Worm (Caenorhabditis elegans) whole organism, L1 larva: ENCODE results near the gene C44H4.6.

Experiments
- C04F5.9 ChIP-seq: sonication (generic microtip); optimal IDR thresholded peaks from 2 replicates; lab custom pipeline; 2016; ENCODE audit warnings: missing genetic modification characterization, missing compliant biosample characterization
- C16A3.4 ChIP-seq: fragments of 150-350 bp; optimal IDR thresholded peaks from 2 replicates; lab custom pipeline; 2014; ENCODE audit warnings: missing biosample characterization, missing genetic modification characterization
- C34B4.2 ChIP-seq: sonication (generic microtip); optimal IDR thresholded peaks from 2 replicates; lab custom pipeline; 2017; ENCODE audit warnings: mild to moderate bottlenecking, missing genetic modification characterization, missing compliant biosample characterization
- aha-1 ChIP-seq: fragments of 150-350 bp; optimal IDR thresholded peaks from 2 replicates; lab custom pipeline; 2014; ENCODE audit warnings: missing biosample characterization, missing genetic modification characterization
- blmp-1 ChIP-seq: fragments of 150-350 bp; optimal IDR thresholded peaks from 2 replicates; lab custom pipeline; 2014; ENCODE audit warnings: missing biosample characterization, missing genetic modification characterization
- ceh-8 ChIP-seq: fragments of 200-800 bp; sonication (Bioruptor generic); optimal IDR thresholded peaks from 2 replicates; lab custom pipeline; 2018; ENCODE audit warnings: mild to moderate bottlenecking, missing genetic modification characterization, moderate library complexity, missing compliant biosample characterization
- ceh-88 ChIP-seq: fragments of 200-800 bp; sonication (Bioruptor generic); IDR thresholded peaks from 2 replicates; pipeline ENCODE4 v1.3.6; 2022; ENCODE audit warnings: missing genetic modification characterization, missing compliant biosample characterization
- ceh-90 ChIP-seq: sonication (generic microtip); optimal IDR thresholded peaks from 2 replicates; lab custom pipeline; 2016; ENCODE audit warnings: missing genetic modification characterization, missing compliant biosample characterization
- dpl-1 ChIP-seq, 3 experiments: fragments of 150-350 bp in 2 of 3; sonication (generic microtip) in 1 of 3; optimal IDR thresholded peaks; 2 replicates each; lab custom pipeline; 2014 to 2017; ENCODE audit warnings: missing biosample characterization in 3 of 3, missing genetic modification characterization in 3 of 3, missing genetic modification reagents in 3 of 3
- dsc-1 ChIP-seq: sonication (generic microtip); optimal IDR thresholded peaks from 2 replicates; lab custom pipeline; 2016; ENCODE audit warnings: mild to moderate bottlenecking, missing genetic modification characterization, missing compliant biosample characterization
- efl-3 ChIP-seq: fragments of 200-800 bp; sonication (Bioruptor generic); optimal IDR thresholded peaks from 2 replicates; lab custom pipeline; 2018; ENCODE audit warnings: mild to moderate bottlenecking, missing genetic modification characterization, missing compliant biosample characterization
- elt-2 ChIP-seq: sonication (generic microtip); optimal IDR thresholded peaks from 2 replicates; lab custom pipeline; 2016; ENCODE audit warnings: missing genetic modification characterization, mild to moderate bottlenecking, inconsistent platforms, missing compliant biosample characterization, missing genetic modification reagents
- fkh-10 ChIP-seq: sonication (generic microtip); optimal IDR thresholded peaks from 2 replicates; lab custom pipeline; 2017; ENCODE audit warnings: missing biosample characterization, missing genetic modification reagents, missing genetic modification characterization
- fkh-4 ChIP-seq: sonication (generic microtip); optimal IDR thresholded peaks from 2 replicates; lab custom pipeline; 2016; ENCODE audit warnings: missing compliant biosample characterization, missing genetic modification characterization, borderline replicate concordance
- grh-1 ChIP-seq: fragments of 200-800 bp; sonication (Bioruptor generic); IDR thresholded peaks from 2 replicates; pipeline ENCODE4 v1.3.6; 2022; ENCODE audit warnings: missing genetic modification reagents, missing genetic modification characterization, missing compliant biosample characterization
- jun-1 ChIP-seq: fragments of 150-350 bp; optimal IDR thresholded peaks from 2 replicates; lab custom pipeline; 2014; ENCODE audit warnings: missing biosample characterization, missing genetic modification reagents, missing genetic modification characterization
- lin-13 ChIP-seq: fragments of 150-350 bp; optimal IDR thresholded peaks from 2 replicates; lab custom pipeline; 2014; ENCODE audit warnings: missing biosample characterization, missing genetic modification reagents, missing genetic modification characterization
- lin-14 ChIP-seq: fragments of 200-800 bp; sonication (Bioruptor generic); optimal IDR thresholded peaks from 2 replicates; lab custom pipeline; 2018; ENCODE audit warnings: mild to moderate bottlenecking, missing genetic modification characterization, moderate library complexity, missing compliant biosample characterization
- lin-15B ChIP-seq: fragments of 150-350 bp; sonication (generic microtip); optimal IDR thresholded peaks from 3 replicates; lab custom pipeline; 2014; ENCODE audit warnings: missing biosample characterization, missing genetic modification characterization
- lin-39 ChIP-seq: fragments of 150-350 bp; optimal IDR thresholded peaks from 2 replicates; lab custom pipeline; 2014; ENCODE audit warnings: missing biosample characterization, missing genetic modification reagents, missing genetic modification characterization
- lir-3 ChIP-seq: sonication (generic microtip); optimal IDR thresholded peaks from 2 replicates; lab custom pipeline; 2016; ENCODE audit warnings: mild to moderate bottlenecking, missing genetic modification characterization, moderate library complexity, missing compliant biosample characterization; ENCODE audit not compliant: poor library complexity
- mdl-1 ChIP-seq, 2 experiments: fragments of 150-350 bp; optimal IDR thresholded peaks; 2 replicates each; lab custom pipeline; 2014 to 2017; ENCODE audit warnings: missing biosample characterization in 2 of 2, missing genetic modification characterization in 2 of 2, inconsistent platforms in 1 of 2
- mef-2 ChIP-seq: fragments of 150-350 bp; optimal IDR thresholded peaks from 2 replicates; lab custom pipeline; 2014; ENCODE audit warnings: missing biosample characterization, missing genetic modification characterization
- nhr-12 ChIP-seq: sonication (generic microtip); optimal IDR thresholded peaks from 2 replicates; lab custom pipeline; 2017; ENCODE audit warnings: missing biosample characterization, missing genetic modification characterization
- nhr-19 ChIP-seq: fragments of 200-800 bp; sonication (Bioruptor generic); conservative IDR thresholded peaks from 2 replicates; pipeline ENCODE4 v1.3.6; 2022; ENCODE audit warnings: missing genetic modification characterization, missing compliant biosample characterization
- nhr-20 ChIP-seq: sonication (generic microtip); optimal IDR thresholded peaks from 2 replicates; lab custom pipeline; 2016; ENCODE audit warnings: mild to moderate bottlenecking, missing genetic modification characterization, missing compliant biosample characterization
- nhr-237 ChIP-seq: fragments of 150-350 bp; optimal IDR thresholded peaks from 2 replicates; lab custom pipeline; 2014; ENCODE audit warnings: missing biosample characterization, missing genetic modification characterization
- nhr-28 ChIP-seq: fragments of 150-350 bp; optimal IDR thresholded peaks from 2 replicates; lab custom pipeline; 2014; ENCODE audit warnings: missing biosample characterization, missing genetic modification characterization
- nhr-71 ChIP-seq: sonication (generic microtip); optimal IDR thresholded peaks from 2 replicates; lab custom pipeline; 2016; ENCODE audit warnings: mild to moderate bottlenecking, missing genetic modification characterization, moderate library complexity, missing compliant biosample characterization
- nhr-76 ChIP-seq: sonication (generic microtip); optimal IDR thresholded peaks from 2 replicates; lab custom pipeline; 2017; ENCODE audit warnings: missing biosample characterization, missing genetic modification characterization
- nhr-84 ChIP-seq: sonication (generic microtip); optimal IDR thresholded peaks from 2 replicates; lab custom pipeline; 2017; ENCODE audit warnings: missing biosample characterization, missing genetic modification characterization
- nhr-85 ChIP-seq: sonication (generic microtip); peaks from one replicate; lab custom pipeline; 2016; ENCODE audit warnings: missing genetic modification characterization, inconsistent platforms, missing compliant biosample characterization
- nhr-90 ChIP-seq: sonication (generic microtip); optimal IDR thresholded peaks from 2 replicates; lab custom pipeline; 2016; ENCODE audit warnings: mild to moderate bottlenecking, missing genetic modification characterization, missing compliant biosample characterization; ENCODE audit not compliant: poor library complexity
- pqm-1 ChIP-seq: sonication (generic microtip); optimal IDR thresholded peaks from 3 replicates; lab custom pipeline; 2017; ENCODE audit warnings: missing biosample characterization, missing genetic modification characterization
- rnt-1 ChIP-seq: sonication (generic microtip); optimal IDR thresholded peaks from 2 replicates; lab custom pipeline; 2016; ENCODE audit warnings: mild to moderate bottlenecking, missing genetic modification characterization, moderate library complexity, missing compliant biosample characterization
- snpc-4 ChIP-seq: fragments of 150-350 bp; optimal IDR thresholded peaks from 2 replicates; lab custom pipeline; 2014; ENCODE audit warnings: missing biosample characterization, missing genetic modification characterization
- snu-23 ChIP-seq: sonication (generic microtip); optimal IDR thresholded peaks from 2 replicates; lab custom pipeline; 2016; ENCODE audit warnings: missing genetic modification characterization, missing compliant biosample characterization
- sptf-1 ChIP-seq: fragments of 150-350 bp; optimal IDR thresholded peaks from 2 replicates; lab custom pipeline; 2014; ENCODE audit warnings: missing biosample characterization, missing genetic modification characterization
- tbx-2 ChIP-seq: sonication (generic microtip); optimal IDR thresholded peaks from 2 replicates; lab custom pipeline; 2016; ENCODE audit warnings: missing genetic modification characterization, missing compliant biosample characterization
- tlp-1 ChIP-seq: fragments of 150-350 bp; optimal IDR thresholded peaks from 2 replicates; lab custom pipeline; 2014; ENCODE audit warnings: missing biosample characterization, missing genetic modification characterization
- unc-130 ChIP-seq: fragments of 150-350 bp; optimal IDR thresholded peaks from 2 replicates; lab custom pipeline; 2017; ENCODE audit warnings: missing biosample characterization, missing genetic modification characterization, inconsistent platforms
- unc-30 ChIP-seq: sonication (generic microtip); optimal IDR thresholded peaks from 2 replicates; lab custom pipeline; 2017; ENCODE audit warnings: missing biosample characterization, missing genetic modification characterization
- unc-98 ChIP-seq: fragments of 200-800 bp; sonication (Bioruptor generic); IDR thresholded peaks from 2 replicates; pipeline ENCODE4 v1.3.6; 2022; ENCODE audit warnings: missing genetic modification characterization, missing compliant biosample characterization
- zag-1 ChIP-seq: fragments of 150-350 bp; optimal IDR thresholded peaks from 2 replicates; lab custom pipeline; 2014; ENCODE audit warnings: missing biosample characterization, missing genetic modification characterization
- ztf-11 ChIP-seq, 2 experiments: sonication (generic microtip); optimal IDR thresholded peaks; 2 replicates each; lab custom pipeline; 2016 to 2017; ENCODE audit warnings: missing genetic modification characterization in 2 of 2, missing biosample characterization in 1 of 2, missing compliant biosample characterization in 1 of 2
- ztf-4 ChIP-seq: fragments of 150-350 bp; optimal IDR thresholded peaks from 2 replicates; lab custom pipeline; 2014; ENCODE audit warnings: missing biosample characterization, missing genetic modification characterization

The C44H4.6 gene

ce11 chrX:14572419-14572818, 26.7 kb downstream of the C44H4.6 start, which contains the start of gene lron-1:
Gene lron-1, plus strand, starts transcription at chrX:14572719.
- TF ChIP-seq ceh-8 (GFP tag; lab: Kevin White, UChicago) (no peak), unc-30 (tag; lab: Kevin White, UChicago) (no peak), lin-15B (tag; lab: Kevin White, UChicago) (no peak), tlp-1 (tag; lab: Kevin White, UChicago) (no peak), nhr-19 (GFP tag; lab: Robert Waterston, UW) (no peak)

DNA sequence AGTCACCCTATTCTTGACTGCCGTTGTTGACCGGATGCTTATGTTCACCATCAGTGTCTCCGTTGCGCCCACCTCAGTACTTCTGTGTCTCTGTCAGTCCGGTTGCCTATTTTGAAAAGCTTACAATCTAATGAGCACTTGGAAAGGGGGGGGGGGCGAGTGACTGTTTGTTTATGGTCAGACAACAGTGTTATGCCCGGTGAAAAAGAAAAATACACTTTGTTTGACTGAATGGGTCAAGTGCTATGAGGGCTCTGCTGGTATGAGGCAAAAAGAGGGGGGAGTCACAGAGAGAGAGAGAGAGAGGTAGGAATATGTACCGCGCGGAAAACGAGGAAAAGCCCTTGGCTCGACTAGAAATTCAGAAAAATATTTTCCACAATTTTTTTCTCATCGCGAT, 27.9 kb downstream of the C44H4.6 start:
- TF ChIP-seq elt-2 (tag; lab: Kevin White, UChicago), result no peak
- TF ChIP-seq nhr-90 (tag; lab: Kevin White, UChicago), result no peak
- TF ChIP-seq lin-15B (tag; lab: Kevin White, UChicago), result no peak
- no peak for TF ChIP-seq C34B4.2 (tag; lab: Kevin White, UChicago)
- no peak for TF ChIP-seq unc-98 (GFP tag; lab: Robert Waterston, UW)
- no peak for TF ChIP-seq nhr-28 (tag; lab: Kevin White, UChicago)
- TF ChIP-seq unc-130 (tag; lab: Kevin White, UChicago), result no peak
- TF ChIP-seq pqm-1 (tag; lab: Kevin White, UChicago), result no peak

DNA sequence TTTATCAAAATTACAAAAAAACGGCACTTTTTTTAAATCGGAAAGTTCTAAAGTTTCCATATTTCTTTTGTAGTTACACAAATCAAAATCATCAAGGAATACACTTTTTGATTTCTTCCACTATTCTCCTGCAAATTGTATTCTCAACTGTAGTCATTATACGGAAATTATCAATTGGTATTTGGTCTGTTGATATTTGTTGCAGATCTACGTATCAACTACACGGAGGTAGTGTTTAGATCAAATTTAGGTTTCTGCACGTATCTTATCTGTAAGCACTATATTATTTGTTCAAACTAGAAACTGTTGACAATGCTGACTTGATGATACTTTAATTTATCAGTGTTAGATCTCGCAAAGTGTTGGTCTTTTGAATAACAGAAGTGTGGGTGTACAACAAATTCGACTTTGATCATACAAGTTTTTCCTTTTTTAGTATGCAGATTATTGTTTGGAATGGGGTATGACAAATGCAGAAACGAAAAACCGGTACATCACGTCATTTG, 30.8 kb downstream of the C44H4.6 start:
- TF ChIP-seq dsc-1 (tag; lab: Kevin White, UChicago), result no peak
- TF ChIP-seq nhr-85 (tag; lab: Kevin White, UChicago), result peak; percentile 56
- peak; percentile 4 for TF ChIP-seq elt-2 (tag; lab: Kevin White, UChicago)

DNA sequence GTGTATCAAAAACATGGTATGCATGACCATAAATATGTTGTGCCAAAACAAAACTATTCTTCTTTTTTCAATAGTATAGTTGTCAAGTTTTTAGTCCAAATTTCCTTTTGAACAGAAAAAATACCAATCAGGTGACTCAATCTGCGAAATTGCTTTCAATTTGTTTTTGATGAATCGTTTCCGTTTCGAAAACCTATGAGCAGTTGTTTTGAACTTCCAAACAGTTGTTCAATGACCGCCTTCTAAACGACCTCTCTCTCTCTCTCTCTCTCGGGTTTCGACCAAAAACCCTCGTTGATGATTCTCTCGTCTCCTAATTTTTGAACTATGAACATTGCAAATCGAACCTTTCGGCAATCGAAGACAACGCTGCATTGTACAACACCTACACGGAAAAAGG, 33.1 kb downstream of the C44H4.6 start:
- TF ChIP-seq fkh-4, result no peak
- TF ChIP-seq zag-1 (tag; lab: Kevin White, UChicago), result no peak
- peak; percentile 68 for TF ChIP-seq nhr-85 (tag; lab: Kevin White, UChicago)
- TF ChIP-seq snpc-4, result no peak
- peak; percentile 38 for TF ChIP-seq nhr-20 (tag; lab: Kevin White, UChicago)
- no peak for TF ChIP-seq lin-13 (GFP tag; lab: Kevin White, UChicago)
- no peak for TF ChIP-seq mdl-1 (tag; optimal IDR thresholded peaks at IDR 0.05; lab: Kevin White, UChicago)
- no peak for TF ChIP-seq nhr-12
- no peak for TF ChIP-seq C16A3.4 (tag; lab: Kevin White, UChicago)
- TF ChIP-seq sptf-1 (tag; lab: Kevin White, UChicago), result no peak
- no peak for TF ChIP-seq efl-3
- TF ChIP-seq lin-39 (tag; lab: Kevin White, UChicago), result peak; percentile 66
- TF ChIP-seq tlp-1 (tag; lab: Kevin White, UChicago), result no peak
- TF ChIP-seq ztf-11 (tag; optimal IDR thresholded peaks at IDR 0.05; lab: Kevin White, UChicago), result no peak
- TF ChIP-seq snu-23 (GFP tag; lab: Kevin White, UChicago), result peak; percentile 41
- no peak for TF ChIP-seq nhr-237 (tag; lab: Kevin White, UChicago)
- peak; percentile 62 for TF ChIP-seq nhr-19 (GFP tag; lab: Robert Waterston, UW)
- no peak for TF ChIP-seq ztf-4 (tag; lab: Kevin White, UChicago)
- TF ChIP-seq aha-1, result no peak
- no peak for TF ChIP-seq pqm-1 (tag; lab: Kevin White, UChicago)
- no peak for TF ChIP-seq jun-1
- no peak for TF ChIP-seq blmp-1 (tag; lab: Kevin White, UChicago)
- TF ChIP-seq elt-2 (tag; lab: Kevin White, UChicago), result no peak
- TF ChIP-seq tbx-2 (tag; lab: Kevin White, UChicago), result no peak
- TF ChIP-seq nhr-76 (tag; lab: Kevin White, UChicago), result no peak
- no peak for TF ChIP-seq grh-1 (GFP tag; lab: Robert Waterston, UW)
- no peak for TF ChIP-seq ceh-90 (tag; lab: Kevin White, UChicago)
- TF ChIP-seq C04F5.9 (tag; lab: Kevin White, UChicago), result no peak
- peak; percentile 71 for TF ChIP-seq lin-14 (GFP tag; lab: Kevin White, UChicago)
- no peak for TF ChIP-seq fkh-10 (GFP tag; lab: Kevin White, UChicago)
- peak; percentile 76 for TF ChIP-seq rnt-1 (tag; lab: Kevin White, UChicago)
- no peak for TF ChIP-seq nhr-84 (tag; lab: Kevin White, UChicago)
- TF ChIP-seq mef-2 (tag; lab: Kevin White, UChicago), result no peak
- TF ChIP-seq lir-3 (tag; lab: Kevin White, UChicago), result no peak
- TF ChIP-seq dpl-1 (GFP tag; optimal IDR thresholded peaks at IDR 0.05; lab: Kevin White, UChicago), result no peak
- TF ChIP-seq ceh-88, result no peak
- peak; percentile 77 for TF ChIP-seq nhr-71
